Fruit fly (Drosophila melanogaster) whole organism: Measurements from ENCODE around the gene TwdlZ.

Experiments used
- CG8478 ChIP-seq: fragments of >200 bp; optimal IDR thresholded peaks from 2 replicates; lab custom pipeline; 2018; ENCODE audit warnings: inconsistent platforms
- Dll ChIP-seq: fragments of >200 bp; optimal IDR thresholded peaks from 2 replicates; lab custom pipeline; 2017
- EcR ChIP-seq, 2 experiments: fragments of >200 bp; optimal IDR thresholded peaks; 2 replicates each; lab custom pipeline; 2017; ENCODE audit warnings: missing biosample characterization in 2 of 2, missing genetic modification characterization in 2 of 2, missing genetic modification reagents in 2 of 2
- pan ChIP-seq: fragments of >200 bp; optimal IDR thresholded peaks from 2 replicates; lab custom pipeline; 2017
- psq ChIP-seq: fragments of >200 bp; optimal IDR thresholded peaks from 2 replicates; lab custom pipeline; 2017
- usp ChIP-seq: fragments of >200 bp; optimal IDR thresholded peaks from 2 replicates; lab custom pipeline; 2017; ENCODE audit warnings: missing biosample characterization, missing genetic modification characterization, mixed read lengths

- TF ChIP-seq Dll (lab: Kevin White, UChicago) (no peak), EcR (GFP tag; optimal IDR thresholded peaks at IDR 0.05; lab: Kevin White, UChicago) (no peak), pan (no peak), usp (no peak), CG8478 (lab: Kevin White, UChicago) (no peak), psq (no peak)
These were observed 27.0 kb downstream of the TwdlZ start for dm6 chrX:16764955-16765354.
